Worm (Caenorhabditis elegans) whole organism, young adult: ENCODE data around the gene hal-3.
A peak's percentile ranks its signal among the peaks of the same experiment; 100 is the strongest.

Experiments
- B0035.1 ChIP-seq: sonication (generic microtip); optimal IDR thresholded peaks from 2 replicates; lab custom pipeline; 2016; ENCODE audit warnings: missing genetic modification characterization, mild to moderate bottlenecking, missing compliant biosample characterization, missing genotype, missing genetic modification reagents
- C06A6.2 ChIP-seq: fragments of 200-800 bp; sonication (Bioruptor generic); conservative IDR thresholded peaks from 2 replicates; pipeline ENCODE4 v1.3.6; 2022; ENCODE audit warnings: missing genetic modification characterization, missing compliant biosample characterization
- C17E4.6 ChIP-seq: fragments of 200-800 bp; sonication (Bioruptor generic); IDR thresholded peaks from 2 replicates; pipeline ENCODE4 v1.3.6; 2022; ENCODE audit warnings: missing genetic modification reagents, missing genetic modification characterization, missing compliant biosample characterization
- F49E8.2 ChIP-seq: sonication (generic microtip); optimal IDR thresholded peaks from 3 replicates; lab custom pipeline; 2017; ENCODE audit warnings: missing genetic modification characterization, mild to moderate bottlenecking, missing compliant biosample characterization, antibody characterized with exemption, moderate library complexity; ENCODE audit not compliant: insufficient read depth
- K12H6.12 ChIP-seq: fragments of 200-800 bp; sonication (Bioruptor generic); optimal IDR thresholded peaks from 2 replicates; lab custom pipeline; 2018; ENCODE audit warnings: mild to moderate bottlenecking, missing genetic modification characterization, missing compliant biosample characterization
- ama-1 ChIP-seq, 3 experiments: fragments of 150-350 bp in 1 of 3; sonication (generic microtip) in 2 of 3; optimal IDR thresholded peaks; 2 replicates each; lab custom pipeline; 2014 to 2018; ENCODE audit warnings: missing biosample characterization in 2 of 3, missing genetic modification characterization in 2 of 3, missing genetic modification reagents in 2 of 3
- aptf-2 ChIP-seq: fragments of 200-800 bp; sonication (Bioruptor generic); conservative IDR thresholded peaks from 2 replicates; pipeline ENCODE4 v1.3.6; 2022; ENCODE audit warnings: missing genetic modification reagents, missing genetic modification characterization, missing compliant biosample characterization
- attf-5 ChIP-seq: fragments of 200-800 bp; sonication (Bioruptor generic); optimal IDR thresholded peaks from 2 replicates; lab custom pipeline; 2018; ENCODE audit warnings: mild to moderate bottlenecking, missing genetic modification characterization, missing compliant biosample characterization
- bed-1 ChIP-seq: fragments of 200-800 bp; sonication (Bioruptor generic); IDR thresholded peaks from 2 replicates; pipeline ENCODE4 v1.3.6; 2022; ENCODE audit warnings: missing genetic modification reagents, missing genetic modification characterization, missing compliant biosample characterization
- cebp-1 ChIP-seq, 2 experiments: fragments of 200-800 bp in 1 of 2; sonication (Bioruptor generic) in 1 of 2; sonication (generic microtip) in 1 of 2; IDR thresholded peaks in 1 of 2; optimal IDR thresholded peaks in 1 of 2; 2 replicates each; pipeline versions ENCODE4 v1.3.6 to Lab custom; 2017 to 2022; ENCODE audit warnings: missing compliant biosample characterization in 2 of 2, missing genetic modification characterization in 2 of 2, mild to moderate bottlenecking in 1 of 2, missing genetic modification reagents in 1 of 2, moderate library complexity in 1 of 2
- cebp-2 ChIP-seq: fragments of 200-800 bp; sonication (Bioruptor generic); IDR thresholded peaks from 2 replicates; pipeline ENCODE4 v1.3.6; 2022; ENCODE audit warnings: missing genetic modification characterization, missing compliant biosample characterization
- chd-7 ChIP-seq: sonication (generic microtip); optimal IDR thresholded peaks from 2 replicates; lab custom pipeline; 2016; ENCODE audit warnings: mild to moderate bottlenecking, missing genetic modification characterization, moderate library complexity, missing compliant biosample characterization
- dox-1 ChIP-seq: fragments of 200-800 bp; sonication (Bioruptor generic); IDR thresholded peaks from 2 replicates; pipeline ENCODE4 v1.3.6; 2022; ENCODE audit warnings: missing genetic modification reagents, missing genetic modification characterization, missing compliant biosample characterization
- dpff-1 ChIP-seq: sonication (generic microtip); optimal IDR thresholded peaks from 2 replicates; lab custom pipeline; 2017; ENCODE audit warnings: mild to moderate bottlenecking, missing genetic modification characterization, missing compliant biosample characterization
- egl-44 ChIP-seq: fragments of 200-800 bp; sonication (Bioruptor generic); IDR thresholded peaks from 2 replicates; pipeline ENCODE4 v1.3.6; 2022; ENCODE audit warnings: missing genetic modification reagents, missing genetic modification characterization, missing compliant biosample characterization
- egrh-3 ChIP-seq: fragments of 200-800 bp; sonication (Bioruptor generic); IDR thresholded peaks from 2 replicates; pipeline ENCODE4 v1.3.6; 2022; ENCODE audit warnings: missing genetic modification reagents, missing genetic modification characterization, missing compliant biosample characterization
- ekl-4 ChIP-seq: fragments of 200-800 bp; sonication (Bioruptor generic); IDR thresholded peaks from 2 replicates; pipeline ENCODE4 v1.3.6; 2022; ENCODE audit warnings: missing genetic modification reagents, missing genetic modification characterization, missing compliant biosample characterization
- fkh-3 ChIP-seq: sonication (generic microtip); optimal IDR thresholded peaks from 2 replicates; lab custom pipeline; 2016; ENCODE audit warnings: mild to moderate bottlenecking, missing genetic modification characterization, missing compliant biosample characterization
- gei-17 ChIP-seq: fragments of 200-800 bp; sonication (Bioruptor generic); optimal IDR thresholded peaks from 2 replicates; lab custom pipeline; 2018; ENCODE audit warnings: mild to moderate bottlenecking, missing genetic modification characterization, missing compliant biosample characterization
- him-1 ChIP-seq: sonication (generic microtip); optimal IDR thresholded peaks from 2 replicates; lab custom pipeline; 2016; ENCODE audit warnings: missing genotype, missing genetic modification reagents, missing genetic modification characterization, missing compliant biosample characterization
- hmg-1.2 ChIP-seq: fragments of 200-800 bp; sonication (Bioruptor generic); IDR thresholded peaks from 2 replicates; pipeline ENCODE4 v1.3.6; 2022; ENCODE audit warnings: missing genetic modification reagents, missing genetic modification characterization, missing compliant biosample characterization
- lag-1 ChIP-seq: fragments of 200-800 bp; sonication (Bioruptor generic); IDR thresholded peaks from 2 replicates; pipeline ENCODE4 v1.3.6; 2022; ENCODE audit warnings: missing genetic modification reagents, missing genetic modification characterization, missing compliant biosample characterization
- lsy-27 ChIP-seq: sonication (generic microtip); optimal IDR thresholded peaks from 2 replicates; lab custom pipeline; 2017; ENCODE audit warnings: missing genetic modification characterization, mild to moderate bottlenecking, missing compliant biosample characterization, antibody characterized with exemption, missing genotype, borderline replicate concordance; ENCODE audit not compliant: insufficient read depth
- madf-10 ChIP-seq: sonication (generic microtip); optimal IDR thresholded peaks from 2 replicates; lab custom pipeline; 2016; ENCODE audit warnings: mild to moderate bottlenecking, missing genetic modification characterization, missing compliant biosample characterization
- madf-6 ChIP-seq: fragments of 200-800 bp; sonication (Bioruptor generic); IDR thresholded peaks from 2 replicates; pipeline ENCODE4 v1.3.6; 2022; ENCODE audit warnings: missing genetic modification reagents, missing genetic modification characterization, missing compliant biosample characterization
- mcd-1 ChIP-seq: fragments of 200-800 bp; sonication (Bioruptor generic); IDR thresholded peaks from 2 replicates; pipeline ENCODE4 v1.3.6; 2022; ENCODE audit warnings: missing genetic modification reagents, missing genetic modification characterization, missing compliant biosample characterization
- nhr-90 ChIP-seq: sonication (generic microtip); optimal IDR thresholded peaks from 2 replicates; lab custom pipeline; 2016; ENCODE audit warnings: missing genotype, mild to moderate bottlenecking, missing genetic modification characterization, missing compliant biosample characterization
- pha-4 ChIP-seq: fragments of 150-350 bp; sonication (generic microtip); optimal IDR thresholded peaks from 2 replicates; lab custom pipeline; 2014; ENCODE audit warnings: missing biosample characterization, missing genetic modification reagents, missing genetic modification characterization
- rec-8 ChIP-seq, 2 experiments: sonication (generic microtip); optimal IDR thresholded peaks; 2 replicates each; lab custom pipeline; 2016; ENCODE audit warnings: mild to moderate bottlenecking in 2 of 2, missing genetic modification characterization in 2 of 2, missing genetic modification reagents in 2 of 2, missing genotype in 2 of 2, missing biosample characterization in 1 of 2, missing compliant biosample characterization in 1 of 2, moderate library complexity in 1 of 2
- rpc-1 ChIP-seq, 2 experiments: fragments of 150-350 bp in 1 of 2; sonication (generic microtip) in 1 of 2; optimal IDR thresholded peaks; 2 replicates each; lab custom pipeline; 2014 to 2018; ENCODE audit warnings: missing biosample characterization in 1 of 2, missing genetic modification characterization in 1 of 2, missing genetic modification reagents in 1 of 2, missing genotype in 1 of 2
- sdz-38 ChIP-seq: sonication (generic microtip); optimal IDR thresholded peaks from 2 replicates; lab custom pipeline; 2016; ENCODE audit warnings: missing genotype, missing genetic modification characterization, missing compliant biosample characterization
- snpc-1.1 ChIP-seq: sonication (generic microtip); optimal IDR thresholded peaks from 2 replicates; lab custom pipeline; 2017; ENCODE audit warnings: missing genetic modification characterization, mild to moderate bottlenecking, missing compliant biosample characterization, antibody characterized with exemption, moderate library complexity, missing genotype, missing genetic modification reagents; ENCODE audit not compliant: insufficient read depth
- snpc-3.4 ChIP-seq: sonication (generic microtip); optimal IDR thresholded peaks from 2 replicates; lab custom pipeline; 2017; ENCODE audit warnings: missing genetic modification characterization, mild to moderate bottlenecking, missing compliant biosample characterization, antibody characterized with exemption, moderate library complexity, missing genotype, missing genetic modification reagents
- snpc-4 ChIP-seq, 5 experiments: fragments of 150-350 bp in 1 of 5; sonication (generic microtip) in 4 of 5; optimal IDR thresholded peaks; 2 replicates each; lab custom pipeline; 2014 to 2018; ENCODE audit warnings: missing genetic modification characterization in 5 of 5, missing biosample characterization in 3 of 5, antibody characterized with exemption in 2 of 5, mild to moderate bottlenecking in 2 of 5, missing compliant biosample characterization in 2 of 5, missing genotype in 2 of 5, moderate library complexity in 2 of 5, missing genetic modification reagents in 1 of 5
- tbp1 ChIP-seq: fragments of 200-800 bp; sonication (Bioruptor generic); optimal IDR thresholded peaks from 2 replicates; lab custom pipeline; 2018; ENCODE audit warnings: mild to moderate bottlenecking, missing genetic modification characterization, missing compliant biosample characterization
- unc-62 ChIP-seq: fragments of 150-350 bp; optimal IDR thresholded peaks from 2 replicates; lab custom pipeline; 2014; ENCODE audit warnings: missing biosample characterization, missing genetic modification reagents, missing genetic modification characterization
- zfh-2 ChIP-seq: fragments of 200-800 bp; sonication (Bioruptor generic); conservative IDR thresholded peaks from 2 replicates; pipeline ENCODE4 v1.3.6; 2022; ENCODE audit warnings: missing genetic modification reagents, missing genetic modification characterization, missing compliant biosample characterization

Gene hal-3

ce11 chrII:9621913-9622348, 5.0 kb upstream of the hal-3 start (continued):
- no peak for TF ChIP-seq rpc-1 (optimal IDR thresholded peaks at IDR 0.05; lab: Kevin White, UChicago)
- no peak for TF ChIP-seq rpc-1 (tag; optimal IDR thresholded peaks at IDR 0.05; lab: Kevin White, UChicago)
- TF ChIP-seq nhr-90 (tag; lab: Kevin White, UChicago), result peak; percentile 16
- no peak for TF ChIP-seq lag-1 (GFP tag; lab: Robert Waterston, UW)
- no peak for TF ChIP-seq lsy-27 (tag; lab: Kevin White, UChicago)
- no peak for TF ChIP-seq B0035.1 (tag; lab: Kevin White, UChicago)
- peak; percentile 69 for TF ChIP-seq cebp-1 (GFP tag; IDR thresholded peaks at IDR 0.05; lab: Robert Waterston, UW)
- TF ChIP-seq cebp-1 (tag; optimal IDR thresholded peaks at IDR 0.05; lab: Kevin White, UChicago), result peak; percentile 82
- no peak for TF ChIP-seq madf-6 (GFP tag; lab: Robert Waterston, UW)
- no peak for TF ChIP-seq madf-10 (tag; lab: Kevin White, UChicago)
- TF ChIP-seq tbp1 (GFP tag; lab: Kevin White, UChicago), result no peak
- TF ChIP-seq snpc-1.1 (tag; lab: Kevin White, UChicago), result no peak
- TF ChIP-seq bed-1, result no peak
- no peak for TF ChIP-seq aptf-2 (GFP tag; lab: Robert Waterston, UW)
- TF ChIP-seq attf-5 (GFP tag; lab: Kevin White, UChicago), result no peak
- TF ChIP-seq egrh-3 (GFP tag; lab: Robert Waterston, UW), result no peak
- no peak for TF ChIP-seq fkh-3 (tag; lab: Kevin White, UChicago)
- no peak for TF ChIP-seq F49E8.2 (tag; lab: Kevin White, UChicago)
- no peak for TF ChIP-seq egl-44 (GFP tag; lab: Robert Waterston, UW)
- TF ChIP-seq snpc-3.4 (tag; lab: Kevin White, UChicago), result no peak
- TF ChIP-seq hmg-1.2 (GFP tag; lab: Robert Waterston, UW), result no peak
- no peak for TF ChIP-seq C06A6.2 (GFP tag; lab: Robert Waterston, UW)
- TF ChIP-seq him-1 (tag; lab: Kevin White, UChicago), result no peak
- TF ChIP-seq dpff-1 (tag; lab: Kevin White, UChicago), result no peak
- TF ChIP-seq K12H6.12 (tag; lab: Kevin White, UChicago), result no peak

DNA sequence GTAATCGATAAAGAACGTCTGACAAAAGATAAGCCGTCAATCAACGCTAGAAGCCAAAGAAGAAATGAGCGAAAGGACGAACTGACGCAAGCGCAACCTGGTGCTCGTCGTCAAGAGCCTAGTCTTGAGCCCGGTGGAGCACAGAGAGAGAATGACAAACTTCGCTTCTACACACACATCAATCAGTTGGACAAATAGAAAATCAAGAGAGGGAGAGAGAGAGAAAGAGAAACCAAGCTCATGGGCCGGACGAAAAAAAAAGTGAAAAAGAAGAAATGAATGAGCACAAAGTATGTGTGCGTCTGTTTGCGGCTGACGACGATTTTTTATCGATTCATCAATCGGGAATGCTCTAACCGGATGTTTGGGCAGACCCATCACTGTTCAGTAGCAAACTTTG, 4.2 kb upstream of the hal-3 start:
- no peak for TF ChIP-seq snpc-4 (GFP tag; optimal IDR thresholded peaks at IDR 0.05; lab: Kevin White, UChicago)
- no peak for TF ChIP-seq snpc-4 (tag; optimal IDR thresholded peaks at IDR 0.05; lab: Kevin White, UChicago)
- no peak for TF ChIP-seq cebp-2 (GFP tag; lab: Robert Waterston, UW)
- no peak for TF ChIP-seq unc-62 (GFP tag; lab: Kevin White, UChicago)
- peak; percentile 27; the same call in 1 of the 2 replicates for TF ChIP-seq ekl-4 (GFP tag; lab: Robert Waterston, UW)
- TF ChIP-seq gei-17 (GFP tag; lab: Kevin White, UChicago), result no peak
- no peak for TF ChIP-seq chd-7 (tag; lab: Kevin White, UChicago)
- no peak for TF ChIP-seq C17E4.6
- peak; percentile 41 for TF ChIP-seq zfh-2 (GFP tag; lab: Robert Waterston, UW)
- TF ChIP-seq rec-8 (tag; optimal IDR thresholded peaks at IDR 0.05; lab: Kevin White, UChicago), result no peak
- peak; percentile 33 for TF ChIP-seq ama-1 (optimal IDR thresholded peaks at IDR 0.05; lab: Kevin White, UChicago)
- no peak for TF ChIP-seq ama-1 (GFP tag; optimal IDR thresholded peaks at IDR 0.05; lab: Kevin White, UChicago)
- TF ChIP-seq hmg-1.2 (GFP tag; lab: Robert Waterston, UW), result peak; percentile 14; the same call in 1 of the 2 replicates
- peak; percentile 43 for TF ChIP-seq pha-4 (tag; lab: Kevin White, UChicago)
- TF ChIP-seq dox-1 (GFP tag; lab: Robert Waterston, UW), result 0 out of 2 replicates have a peak, but pooled peaks have one; percentile 14
- TF ChIP-seq mcd-1 (GFP tag; lab: Robert Waterston, UW), result 0 out of 2 replicates have a peak, but pooled peaks have one; percentile 35
- no peak for TF ChIP-seq snpc-3.4 (tag; lab: Kevin White, UChicago)
- TF ChIP-seq bed-1, result no peak
- no peak for TF ChIP-seq sdz-38 (tag; lab: Kevin White, UChicago)
- TF ChIP-seq B0035.1 (tag; lab: Kevin White, UChicago), result no peak
